Fruit fly (Drosophila melanogaster) whole organism, pupa: ENCODE measurements around the gene CG14450.
A peak's percentile ranks its signal among the peaks of the same experiment; 100 is the strongest.

Source experiments
- CG10348 ChIP-seq: fragments of 200-800 bp; sonication (Bioruptor generic); IDR thresholded peaks from 2 replicates; pipeline ENCODE4 v1.3.6; 2022; ENCODE audit warnings: missing biosample characterization, missing genetic modification characterization
- CG12605 ChIP-seq: fragments of 200-800 bp; sonication (Bioruptor generic); IDR thresholded peaks from 2 replicates; pipeline ENCODE4 v1.3.6; 2022; ENCODE audit warnings: missing biosample characterization, missing genetic modification characterization
- CG13204 ChIP-seq: fragments of 200-800 bp; sonication (Bioruptor generic); optimal IDR thresholded peaks from 2 replicates; lab custom pipeline; 2018; ENCODE audit warnings: missing biosample characterization, mild to moderate bottlenecking, missing genetic modification characterization, moderate library complexity
- CG14655 ChIP-seq: fragments of 200-800 bp; sonication (Bioruptor generic); optimal IDR thresholded peaks from 3 replicates; lab custom pipeline; 2017; ENCODE audit warnings: mild to moderate bottlenecking, missing biosample characterization, missing genetic modification reagents, missing genetic modification characterization
- CG15710 ChIP-seq: fragments of 200-800 bp; sonication (Bioruptor generic); optimal IDR thresholded peaks from 2 replicates; lab custom pipeline; 2018; ENCODE audit warnings: missing biosample characterization, mild to moderate bottlenecking, missing genetic modification characterization, moderate library complexity
- CG17806 ChIP-seq: fragments of 200-800 bp; sonication (Bioruptor generic); optimal IDR thresholded peaks from 2 replicates; lab custom pipeline; 2018; ENCODE audit warnings: missing biosample characterization, mild to moderate bottlenecking, missing genetic modification characterization, moderate library complexity
- EcR ChIP-seq: fragments of 200-800 bp; sonication (Bioruptor generic); optimal IDR thresholded peaks from 3 replicates; lab custom pipeline; 2019; ENCODE audit warnings: missing biosample characterization, missing genetic modification characterization, mild to moderate bottlenecking, moderate library complexity, missing genetic modification reagents
- Snoo ChIP-seq: fragments of 200-800 bp; sonication (Bioruptor generic); optimal IDR thresholded peaks from 3 replicates; lab custom pipeline; 2017; ENCODE audit warnings: missing biosample characterization, mild to moderate bottlenecking, missing genetic modification characterization, inconsistent platforms
- fd96Ca ChIP-seq: fragments of 200-800 bp; sonication (Bioruptor generic); IDR thresholded peaks from 3 replicates; pipeline ENCODE4 v1.3.6; 2022; ENCODE audit warnings: missing biosample characterization, missing genetic modification characterization
- rn ChIP-seq: fragments of 200-800 bp; sonication (Bioruptor generic); IDR thresholded peaks from 2 replicates; pipeline ENCODE4 v1.3.6; 2022; ENCODE audit warnings: missing biosample characterization, missing genetic modification characterization

DNA sequence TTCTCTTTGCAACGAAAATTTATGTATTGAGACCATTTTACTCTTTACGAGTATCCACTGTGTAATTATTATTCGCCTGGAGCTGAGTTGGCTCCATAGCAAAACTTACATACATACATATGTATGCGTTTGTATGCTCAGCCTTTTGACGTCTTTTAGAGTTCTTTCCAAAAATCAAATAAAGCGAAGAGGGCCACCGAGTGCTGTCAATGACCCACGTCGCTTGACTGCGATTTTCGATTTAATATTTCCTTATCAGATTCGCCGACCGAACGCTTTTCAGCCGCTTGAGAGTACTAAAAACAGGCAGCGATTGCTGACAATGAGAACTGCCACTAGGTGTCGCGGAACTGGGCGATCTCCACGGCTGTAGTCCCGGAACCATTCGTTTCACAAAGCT is 46.9 kb upstream of the CG14450 start:
- TF ChIP-seq CG12605 (no peak), CG17806 (tag; lab: Kevin White, UChicago) (no peak), CG15710 (tag; lab: Kevin White, UChicago) (no peak), fd96Ca (no peak), CG14655 (GFP tag; lab: Kevin White, UChicago) (no peak), CG13204 (GFP tag; lab: Kevin White, UChicago) (no peak), rn (GFP tag; lab: Robert Waterston, UW) (no peak), EcR (GFP tag; lab: Kevin White, UChicago) (no peak), Snoo (peak; percentile 32), CG10348 (GFP tag; lab: Robert Waterston, UW) (no peak)
